Worm (Caenorhabditis elegans): ENCODE data around the gene irld-49.

The irld-49 gene

DNA sequence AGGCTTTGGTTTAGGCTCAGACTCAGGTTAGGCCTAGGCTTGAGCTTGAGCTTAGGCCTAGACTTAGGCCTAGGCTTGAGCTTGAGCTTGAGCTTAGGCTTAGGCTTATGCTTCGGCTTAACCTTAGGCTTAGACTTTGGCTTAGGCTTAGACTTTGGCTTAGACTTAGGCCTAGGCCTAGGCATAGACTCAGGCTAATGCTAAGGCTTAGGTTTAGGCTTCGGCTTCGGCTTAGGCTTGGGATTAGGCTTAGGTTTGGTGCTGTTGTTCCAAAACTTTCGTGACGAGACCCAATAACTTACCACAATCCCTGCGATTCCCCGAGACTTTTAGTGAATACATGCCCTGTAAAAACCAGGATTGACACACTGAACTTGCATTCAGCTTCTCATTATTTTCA, 4.3 kb upstream of the irld-49 start:
- TF ChIP-seq nhr-6 (tag; optimal IDR thresholded peaks at IDR 0.05): no peak
- TF ChIP-seq lin-13 (GFP tag; optimal IDR thresholded peaks at IDR 0.05): no peak
- TF ChIP-seq peb-1 (tag; optimal IDR thresholded peaks at IDR 0.05): no peak
- no peak for TF ChIP-seq nhr-237 (tag; optimal IDR thresholded peaks at IDR 0.05)
- TF ChIP-seq nhr-23 (tag; optimal IDR thresholded peaks at IDR 0.05): no peak
- TF ChIP-seq R02D3.7 (tag; optimal IDR thresholded peaks at IDR 0.05): no peak
- TF ChIP-seq zag-1 (tag; optimal IDR thresholded peaks at IDR 0.05): no peak
- TF ChIP-seq mab-5 (tag; optimal IDR thresholded peaks at IDR 0.05): no peak
- no peak for TF ChIP-seq elt-3 (tag; optimal IDR thresholded peaks at IDR 0.05)
- TF ChIP-seq ztf-1 (GFP tag; conservative IDR thresholded peaks at IDR 0.05): no peak
- TF ChIP-seq sem-4 (tag; optimal IDR thresholded peaks at IDR 0.05): no peak
- no peak for TF ChIP-seq ztf-4 (tag; optimal IDR thresholded peaks at IDR 0.05)
- TF ChIP-seq alr-1 (tag; optimal IDR thresholded peaks at IDR 0.05): no peak
- no peak for TF ChIP-seq mdl-1 (tag; optimal IDR thresholded peaks at IDR 0.05)
- no peak for TF ChIP-seq nhr-25 (tag; optimal IDR thresholded peaks at IDR 0.05)
- TF ChIP-seq sma-9 (GFP tag; optimal IDR thresholded peaks at IDR 0.05): no peak
- no peak for TF ChIP-seq sma-9 (tag; optimal IDR thresholded peaks at IDR 0.05)
- no peak for TF ChIP-seq lin-11 (tag; optimal IDR thresholded peaks at IDR 0.05)

DNA sequence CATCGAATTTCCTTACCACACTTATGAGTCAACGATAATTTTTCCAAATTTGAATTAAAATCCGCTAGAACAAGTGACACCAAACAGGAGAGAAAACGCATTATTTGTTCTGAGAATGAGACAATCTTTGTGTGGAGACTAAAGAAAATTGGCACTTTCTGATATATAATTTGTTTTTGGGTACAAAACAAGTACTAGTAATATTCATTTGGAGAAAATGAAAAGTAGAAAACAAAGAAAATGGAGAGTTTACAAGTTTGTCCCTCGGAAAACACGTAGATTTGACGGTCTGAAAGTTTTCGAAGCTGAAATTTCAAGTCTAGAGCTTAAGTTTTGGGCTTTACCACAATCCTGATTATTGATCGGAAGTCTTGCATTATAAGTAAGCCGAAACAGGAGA, 3.2 kb upstream of the irld-49 start, which contains the start of gene irld-66:
Gene irld-66 (minus strand): TSS at position 101 of the 400 bp plus-strand sequence.
- TF ChIP-seq nhr-21 (tag; optimal IDR thresholded peaks at IDR 0.05): no peak
- TF ChIP-seq nhr-23 (tag; optimal IDR thresholded peaks at IDR 0.05): no peak
- no peak for TF ChIP-seq gmeb-1 (tag; optimal IDR thresholded peaks at IDR 0.05)
- TF ChIP-seq blmp-1 (tag; optimal IDR thresholded peaks at IDR 0.05; ENCODE audit: insufficient read depth): no peak
- TF ChIP-seq aly-2 (tag; optimal IDR thresholded peaks at IDR 0.05): no peak
- TF ChIP-seq ZK546.5 (tag; optimal IDR thresholded peaks at IDR 0.05): no peak
- no peak for TF ChIP-seq C34F6.9 (tag; optimal IDR thresholded peaks at IDR 0.05)
- TF ChIP-seq nhr-237 (tag; optimal IDR thresholded peaks at IDR 0.05): no peak
- TF ChIP-seq ama-1 (optimal IDR thresholded peaks at IDR 0.05): no peak
- no peak for TF ChIP-seq lsy-2 (tag; optimal IDR thresholded peaks at IDR 0.05)

DNA sequence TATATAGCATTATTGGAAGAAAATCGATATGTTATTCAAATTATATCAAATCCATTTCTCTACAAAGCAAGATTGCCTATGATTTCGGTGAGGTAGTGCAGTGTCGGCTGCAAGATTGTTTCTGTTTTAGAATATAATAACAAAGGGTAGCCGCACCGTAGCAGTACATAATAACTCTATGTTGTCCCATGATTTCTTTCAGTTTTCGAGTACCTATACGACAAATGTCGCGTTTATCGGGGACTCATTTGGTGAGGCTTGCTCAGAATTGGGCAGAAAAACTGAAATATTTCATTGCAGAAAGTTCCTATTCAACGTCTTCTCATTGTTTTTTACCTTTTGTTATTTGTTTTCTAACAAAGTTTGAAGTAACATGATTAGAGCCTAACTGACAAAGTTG, 2.5 kb downstream of the irld-49 start, which contains the start of gene srw-79:
Gene srw-79 (plus strand): TSS at position 301 of the 400 bp plus-strand sequence.
- TF ChIP-seq sma-9 (GFP tag; optimal IDR thresholded peaks at IDR 0.05): no peak
- TF ChIP-seq sma-9 (tag; optimal IDR thresholded peaks at IDR 0.05): no peak
- no peak for TF ChIP-seq ztf-1 (GFP tag; conservative IDR thresholded peaks at IDR 0.05)

DNA sequence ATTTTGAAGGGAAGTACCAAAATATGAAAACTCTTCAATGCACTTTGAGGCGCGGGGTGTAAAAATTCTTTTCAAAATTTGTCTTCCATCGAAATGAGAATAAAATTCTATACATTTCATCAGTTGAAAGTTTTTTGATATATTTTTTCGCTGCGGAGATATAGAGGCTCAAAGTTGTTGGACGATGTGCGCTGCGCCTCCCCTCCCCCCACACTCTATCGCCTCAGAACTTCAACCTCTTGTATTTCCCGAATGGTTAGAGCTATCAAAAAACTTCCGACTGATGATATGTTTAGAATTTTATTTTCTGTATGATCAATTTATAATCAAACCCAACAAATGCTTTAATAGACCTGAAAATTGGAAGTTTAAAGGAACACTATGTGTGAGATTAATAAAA, 4.6 kb downstream of the irld-49 start:
- TF ChIP-seq nhr-237 (tag; optimal IDR thresholded peaks at IDR 0.05): no peak
- no peak for TF ChIP-seq nhr-11 (tag; optimal IDR thresholded peaks at IDR 0.05)
- no peak for TF ChIP-seq C34F6.9 (tag; optimal IDR thresholded peaks at IDR 0.05)
- no peak for TF ChIP-seq lin-39 (tag; optimal IDR thresholded peaks at IDR 0.05)
- no peak for TF ChIP-seq nhr-77 (tag; optimal IDR thresholded peaks at IDR 0.05)
- no peak for TF ChIP-seq sma-3 (GFP tag; optimal IDR thresholded peaks at IDR 0.05)
- TF ChIP-seq nhr-12 (tag; optimal IDR thresholded peaks at IDR 0.05): no peak
- TF ChIP-seq unc-55 (GFP tag; optimal IDR thresholded peaks at IDR 0.05): no peak
- TF ChIP-seq lin-11 (tag; optimal IDR thresholded peaks at IDR 0.05): no peak
- TF ChIP-seq egl-27 (tag; optimal IDR thresholded peaks at IDR 0.05): no peak
- TF ChIP-seq ceh-16 (tag; optimal IDR thresholded peaks at IDR 0.05): no peak
- no peak for TF ChIP-seq blmp-1 (tag; optimal IDR thresholded peaks at IDR 0.05; ENCODE audit: insufficient read depth)
- TF ChIP-seq lin-13 (GFP tag; optimal IDR thresholded peaks at IDR 0.05): no peak
- no peak for TF ChIP-seq skn-1 (tag; optimal IDR thresholded peaks at IDR 0.05)
- TF ChIP-seq zag-1 (tag; optimal IDR thresholded peaks at IDR 0.05): no peak
- TF ChIP-seq snpc-4 (tag; optimal IDR thresholded peaks at IDR 0.05): no peak
- no peak for TF ChIP-seq Y55F3AM.14 (GFP tag; optimal IDR thresholded peaks at IDR 0.05)
- no peak for TF ChIP-seq gmeb-1 (tag; optimal IDR thresholded peaks at IDR 0.05)
- TF ChIP-seq ama-1 (optimal IDR thresholded peaks at IDR 0.05): no peak

DNA sequence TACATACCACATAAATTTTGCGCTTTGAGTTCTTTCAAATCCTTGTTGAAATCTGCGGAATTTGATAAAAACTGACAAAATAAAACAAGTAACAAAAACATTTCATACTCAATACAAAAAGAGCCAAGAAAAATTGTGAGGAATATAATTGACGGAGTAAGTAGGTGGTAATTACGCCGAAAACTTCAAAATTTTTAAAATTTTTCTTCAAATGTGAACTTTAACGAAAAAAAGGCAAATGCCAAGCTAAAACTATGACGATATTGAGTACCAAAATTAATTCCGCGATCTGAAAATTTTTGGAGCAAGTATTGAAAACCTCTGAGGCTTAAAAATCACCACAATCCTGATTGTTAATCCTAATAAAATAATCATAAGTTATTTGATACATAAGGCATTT, 8.7 kb downstream of the irld-49 start, which contains the start of gene irld-51:
Gene irld-51 (minus strand): TSS at position 101 of the 400 bp plus-strand sequence.
- TF ChIP-seq R02D3.7 (tag; optimal IDR thresholded peaks at IDR 0.05): no peak
- no peak for TF ChIP-seq nhr-6 (tag; optimal IDR thresholded peaks at IDR 0.05)
- TF ChIP-seq lin-39 (tag; optimal IDR thresholded peaks at IDR 0.05): no peak
- no peak for TF ChIP-seq unc-62 (GFP tag; optimal IDR thresholded peaks at IDR 0.05)
- TF ChIP-seq blmp-1 (tag; optimal IDR thresholded peaks at IDR 0.05; ENCODE audit: insufficient read depth): no peak
